Fruit fly (Drosophila melanogaster) whole organism, embryonic: ENCODE measurements around the gene Secp43.

Experiments used
- Awh ChIP-seq: fragments of 200-800 bp; sonication (Bioruptor generic); IDR thresholded peaks from 2 replicates; pipeline ENCODE4, ENCODE4 v1.3.6; 2022; ENCODE audit warnings: missing biosample characterization, missing genetic modification characterization
- Bdp1 ChIP-seq: fragments of 200-800 bp; sonication (Bioruptor generic); optimal IDR thresholded peaks from 3 replicates; lab custom pipeline; 2016; ENCODE audit warnings: missing biosample characterization, missing genetic modification characterization
- CG11398 ChIP-seq: fragments of 200-800 bp; sonication (Bioruptor generic); optimal IDR thresholded peaks from 2 replicates; lab custom pipeline; 2016; ENCODE audit warnings: missing biosample characterization, missing genetic modification characterization
- CG11560 ChIP-seq: fragments of 200-800 bp; sonication (Bioruptor generic); IDR thresholded peaks from 3 replicates; pipeline ENCODE4 v1.3.6; 2022; ENCODE audit warnings: missing biosample characterization, missing genetic modification characterization
- CG12071 ChIP-seq: fragments of 200-800 bp; sonication (Bioruptor generic); optimal IDR thresholded peaks from 3 replicates; lab custom pipeline; 2018; ENCODE audit warnings: missing biosample characterization, mild to moderate bottlenecking, missing genetic modification characterization
- CG12659 ChIP-seq: fragments of 200-800 bp; sonication (Bioruptor generic); optimal IDR thresholded peaks from 3 replicates; lab custom pipeline; 2017; ENCODE audit warnings: mild to moderate bottlenecking, missing biosample characterization, missing genetic modification reagents, missing genetic modification characterization
- CG14860 ChIP-seq: fragments of 200-800 bp; sonication (Bioruptor generic); IDR thresholded peaks from 3 replicates; pipeline ENCODE4 v1.3.6; 2022; ENCODE audit warnings: missing biosample characterization, missing genetic modification characterization; ENCODE audit not compliant: partially characterized antibody
- CG15601 ChIP-seq: fragments of 200-800 bp; sonication (Bioruptor generic); optimal IDR thresholded peaks from 3 replicates; lab custom pipeline; 2019; ENCODE audit warnings: missing biosample characterization, mild to moderate bottlenecking, missing genetic modification characterization, moderate library complexity
- CG2116 ChIP-seq: fragments of 200-800 bp; sonication (Bioruptor generic); optimal IDR thresholded peaks from 3 replicates; lab custom pipeline; 2018; ENCODE audit warnings: missing biosample characterization, mild to moderate bottlenecking, missing genetic modification characterization
- CG32532 ChIP-seq: fragments of 200-800 bp; sonication (Bioruptor generic); IDR thresholded peaks from 2 replicates; pipeline ENCODE4 v1.3.6; 2022; ENCODE audit warnings: missing biosample characterization, missing genetic modification characterization
- CG4707 ChIP-seq: fragments of 200-800 bp; sonication (Bioruptor generic); optimal IDR thresholded peaks from 2 replicates; lab custom pipeline; 2018; ENCODE audit warnings: missing biosample characterization, mild to moderate bottlenecking, missing genetic modification characterization, moderate library complexity
- CG5180 ChIP-seq: fragments of 200-800 bp; sonication (Bioruptor generic); optimal IDR thresholded peaks from 3 replicates; lab custom pipeline; 2017; ENCODE audit warnings: missing biosample characterization, missing genetic modification characterization, mild to moderate bottlenecking, moderate library complexity, missing genetic modification reagents
- CG6175 ChIP-seq: fragments of 200-800 bp; sonication (Bioruptor generic); IDR thresholded peaks from 3 replicates; pipeline ENCODE4 v1.3.6; 2022; ENCODE audit warnings: missing biosample characterization, missing genetic modification characterization
- CG7786 ChIP-seq: fragments of 200-800 bp; sonication (Bioruptor generic); optimal IDR thresholded peaks from 2 replicates; lab custom pipeline; 2016; ENCODE audit warnings: missing biosample characterization, missing genetic modification characterization
- D19B ChIP-seq: fragments of 200-800 bp; sonication (Bioruptor generic); optimal IDR thresholded peaks from 2 replicates; lab custom pipeline; 2017; ENCODE audit warnings: missing biosample characterization, mild to moderate bottlenecking, missing genetic modification characterization
- Dll ChIP-seq: fragments of 200-800 bp; sonication (Bioruptor generic); IDR thresholded peaks from 4 replicates; pipeline ENCODE4 v1.3.6; 2022; ENCODE audit warnings: missing biosample characterization, missing genetic modification characterization; ENCODE audit not compliant: partially characterized antibody
- E2f1 ChIP-seq: fragments of 200-800 bp; sonication (Bioruptor generic); IDR thresholded peaks from 2 replicates; pipeline ENCODE4 v1.3.6; 2022; ENCODE audit warnings: missing biosample characterization, missing genetic modification characterization
- Ets65A ChIP-seq: fragments of 200-800 bp; sonication (Bioruptor generic); peaks from one replicate; lab custom pipeline; 2016; ENCODE audit warnings: missing biosample characterization, missing genetic modification characterization
- Hr51 ChIP-seq, 2 experiments: fragments of 200-800 bp; sonication (Bioruptor generic); optimal IDR thresholded peaks; 2 replicates in 1 of 2; 3 replicates in 1 of 2; lab custom pipeline; 2016 to 2018; ENCODE audit warnings: missing biosample characterization in 2 of 2, missing genetic modification characterization in 2 of 2, mild to moderate bottlenecking in 1 of 2, moderate library complexity in 1 of 2
- Jarid2 ChIP-seq: fragments of 200-800 bp; sonication (Bioruptor generic); optimal IDR thresholded peaks from 3 replicates; lab custom pipeline; 2017; ENCODE audit warnings: mild to moderate bottlenecking, missing biosample characterization, missing genetic modification reagents, missing genetic modification characterization
- Kr ChIP-seq: fragments of 200-800 bp; sonication (Bioruptor generic); optimal IDR thresholded peaks from 2 replicates; lab custom pipeline; 2017; ENCODE audit warnings: missing biosample characterization, mild to moderate bottlenecking, missing genetic modification characterization
- Lpt ChIP-seq: fragments of >200 bp; optimal IDR thresholded peaks from 2 replicates; lab custom pipeline; 2018; ENCODE audit warnings: missing biosample characterization, missing genetic modification characterization
- MBD-R2 ChIP-seq: fragments of 200-800 bp; sonication (Bioruptor generic); IDR thresholded peaks from 2 replicates; pipeline ENCODE4 v1.3.6; 2022; ENCODE audit warnings: missing biosample characterization, missing genetic modification characterization
- Med ChIP-seq: fragments of 200-800 bp; sonication (Bioruptor generic); peaks from one replicate; lab custom pipeline; 2016; ENCODE audit warnings: missing biosample characterization, missing genetic modification characterization, mild to moderate bottlenecking, inconsistent platforms, moderate library complexity
- Nf-YC ChIP-seq: fragments of 200-800 bp; optimal IDR thresholded peaks from 3 replicates; lab custom pipeline; 2019; ENCODE audit warnings: missing biosample characterization, mild to moderate bottlenecking, missing genetic modification characterization, moderate library complexity
- Trl ChIP-seq, 3 experiments: fragments of >200 bp in 2 of 3; fragments of 200-800 bp in 1 of 3; sonication (Bioruptor generic) in 1 of 3; optimal IDR thresholded peaks; 2 replicates in 1 of 3; 3 replicates in 2 of 3; lab custom pipeline; 2016 to 2017; ENCODE audit warnings: missing biosample characterization in 1 of 3, missing genetic modification characterization in 1 of 3
- ap ChIP-seq: fragments of 200-800 bp; sonication (Bioruptor generic); IDR thresholded peaks from 2 replicates; pipeline ENCODE4 v1.3.6; 2022; ENCODE audit warnings: missing biosample characterization, missing genetic modification characterization
- caup ChIP-seq: fragments of 200-800 bp; sonication (Bioruptor generic); optimal IDR thresholded peaks from 3 replicates; lab custom pipeline; 2017; ENCODE audit warnings: missing biosample characterization, mild to moderate bottlenecking, missing genetic modification characterization, moderate library complexity; ENCODE audit not compliant: severe bottlenecking
- cg ChIP-seq: fragments of 200-800 bp; sonication (Bioruptor generic); optimal IDR thresholded peaks from 3 replicates; lab custom pipeline; 2019; ENCODE audit warnings: missing biosample characterization, mild to moderate bottlenecking, missing genetic modification characterization, moderate library complexity
- chinmo ChIP-seq: fragments of 200-800 bp; sonication (Bioruptor generic); IDR thresholded peaks from 4 replicates; pipeline ENCODE4 v1.3.6; 2022; ENCODE audit warnings: missing biosample characterization, missing genetic modification characterization; ENCODE audit not compliant: partially characterized antibody
- ci ChIP-seq: fragments of 200-800 bp; sonication (Bioruptor generic); IDR thresholded peaks from 3 replicates; pipeline ENCODE4 v1.3.6; 2022; ENCODE audit warnings: missing biosample characterization, missing genetic modification characterization
- cwo ChIP-seq: fragments of 200-800 bp; sonication (Bioruptor generic); optimal IDR thresholded peaks from 3 replicates; lab custom pipeline; 2017; ENCODE audit warnings: missing biosample characterization, missing genetic modification characterization, mild to moderate bottlenecking, moderate library complexity, missing genetic modification reagents
- inv ChIP-seq: fragments of 200-800 bp; sonication (Bioruptor generic); IDR thresholded peaks from 2 replicates; pipeline ENCODE4 v1.3.6; 2022; ENCODE audit warnings: missing biosample characterization, missing genetic modification characterization; ENCODE audit not compliant: partially characterized antibody
- kay ChIP-seq: fragments of 200-800 bp; sonication (Bioruptor generic); optimal IDR thresholded peaks from 2 replicates; lab custom pipeline; 2016; ENCODE audit warnings: missing biosample characterization, missing genetic modification characterization
- mirr ChIP-seq: fragments of 200-800 bp; sonication (Bioruptor generic); optimal IDR thresholded peaks from 3 replicates; lab custom pipeline; 2018; ENCODE audit warnings: missing biosample characterization, mild to moderate bottlenecking, missing genetic modification characterization
- odd ChIP-seq: fragments of 200-800 bp; sonication (Bioruptor generic); optimal IDR thresholded peaks from 2 replicates; lab custom pipeline; 2017; ENCODE audit warnings: missing biosample characterization, mild to moderate bottlenecking, missing genetic modification characterization
- ranshi ChIP-seq: fragments of 200-800 bp; sonication (Bioruptor generic); IDR thresholded peaks from 2 replicates; pipeline ENCODE4 v1.3.6; 2022; ENCODE audit warnings: missing biosample characterization, missing genetic modification characterization
- rib ChIP-seq: fragments of 200-800 bp; sonication (Bioruptor generic); IDR thresholded peaks from 2 replicates; pipeline ENCODE4 v1.3.6; 2022; ENCODE audit warnings: missing biosample characterization, missing genetic modification characterization
- salm ChIP-seq: fragments of 200-800 bp; sonication (Bioruptor generic); optimal IDR thresholded peaks from 2 replicates; lab custom pipeline; 2018; ENCODE audit warnings: missing biosample characterization, mild to moderate bottlenecking, missing genetic modification characterization
- sd ChIP-seq: fragments of 200-800 bp; sonication (Bioruptor generic); optimal IDR thresholded peaks from 3 replicates; lab custom pipeline; 2018; ENCODE audit warnings: missing biosample characterization, mild to moderate bottlenecking, missing genetic modification characterization, moderate library complexity
- slp2 ChIP-seq: fragments of 200-800 bp; sonication (Bioruptor generic); optimal IDR thresholded peaks from 2 replicates; lab custom pipeline; 2016; ENCODE audit warnings: missing biosample characterization, missing genetic modification characterization
- so ChIP-seq: fragments of 200-800 bp; sonication (Bioruptor generic); IDR thresholded peaks from 3 replicates; pipeline ENCODE4 v1.3.6; 2022; ENCODE audit warnings: missing biosample characterization, missing genetic modification characterization
- sr ChIP-seq: fragments of 200-800 bp; sonication (Bioruptor generic); IDR thresholded peaks from 3 replicates; pipeline ENCODE4 v1.3.6; 2022; ENCODE audit warnings: missing biosample characterization, missing genetic modification characterization
- tll ChIP-seq, 2 experiments: fragments of 200-800 bp in 1 of 2; fragments of >200 bp in 1 of 2; sonication (Bioruptor generic) in 1 of 2; optimal IDR thresholded peaks; 2 replicates each; lab custom pipeline; 2017 to 2019; ENCODE audit warnings: missing biosample characterization in 2 of 2, missing genetic modification characterization in 2 of 2, mild to moderate bottlenecking in 1 of 2, moderate library complexity in 1 of 2
- tup ChIP-seq: fragments of 200-800 bp; sonication (Bioruptor generic); optimal IDR thresholded peaks from 2 replicates; lab custom pipeline; 2016; ENCODE audit warnings: missing biosample characterization, mild to moderate bottlenecking, missing genetic modification characterization, moderate library complexity
- usp ChIP-seq: fragments of >200 bp; optimal IDR thresholded peaks from 2 replicates; lab custom pipeline; 2017; ENCODE audit warnings: missing biosample characterization, missing genetic modification characterization
- zfh1 ChIP-seq: fragments of 200-800 bp; sonication (Bioruptor generic); IDR thresholded peaks from 3 replicates; pipeline ENCODE4 v1.3.6; 2022; ENCODE audit warnings: missing biosample characterization, missing genetic modification characterization

Gene Secp43

dm6 chr2L:4477978-4478377 is 23.7 kb upstream of the Secp43 start (continued):
- TF ChIP-seq caup (GFP tag; lab: Kevin White, UChicago): no peak
- peak; percentile 62; the same call in 2 of the 3 replicates for TF ChIP-seq ci

dm6 chr2L:4476672-4477273 is 22.5 kb upstream of the Secp43 start, which contains the start of gene ine:
Gene ine, minus strand, starts transcription at chr2L:4477022.
- no peak for TF ChIP-seq Hr51 (GFP tag; optimal IDR thresholded peaks at IDR 0.05; lab: Kevin White, UChicago)
- TF ChIP-seq so: 0 out of 3 replicates have a peak, but pooled peaks have one; percentile 23
- no peak for TF ChIP-seq CG4707
- TF ChIP-seq cg (GFP tag; lab: Kevin White, UChicago): peak; percentile 50
- 0 out of 4 replicates have a peak, but pooled peaks have one; percentile 62 for TF ChIP-seq chinmo (GFP tag; lab: Robert Waterston, UW)
- 0 out of 2 replicates have a peak, but pooled peaks have one; percentile 6 for TF ChIP-seq MBD-R2 (GFP tag; lab: Robert Waterston, UW)
- 0 out of 4 replicates have a peak, but pooled peaks have one; percentile 12 for TF ChIP-seq Dll (GFP tag; lab: Robert Waterston, UW)
- peak; percentile 35 for TF ChIP-seq Ets65A (GFP tag; lab: Kevin White, UChicago)
- no peak for TF ChIP-seq Kr
- no peak for TF ChIP-seq CG2116 (GFP tag; lab: Kevin White, UChicago)
- TF ChIP-seq Med (GFP tag; lab: Kevin White, UChicago): peak; percentile 74
- TF ChIP-seq Nf-YC: no peak
- no peak for TF ChIP-seq CG15601 (tag; lab: Kevin White, UChicago)
- no peak for TF ChIP-seq salm (tag; lab: Kevin White, UChicago)
- TF ChIP-seq inv: no peak
- TF ChIP-seq CG5180 (GFP tag; lab: Kevin White, UChicago): no peak
- peak; percentile 56 for TF ChIP-seq Jarid2 (GFP tag; lab: Kevin White, UChicago)
- no peak for TF ChIP-seq odd (GFP tag; lab: Kevin White, UChicago)
- TF ChIP-seq D19B (GFP tag; lab: Kevin White, UChicago): peak; percentile 28
- TF ChIP-seq CG7786: no peak
- no peak for TF ChIP-seq ap (GFP tag; lab: Robert Waterston, UW)
- TF ChIP-seq ranshi (GFP tag; lab: Robert Waterston, UW): 0 out of 2 replicates have a peak, but pooled peaks have one; percentile 33
- no peak for TF ChIP-seq tll (GFP tag; optimal IDR thresholded peaks at IDR 0.05; lab: Kevin White, UChicago)
- no peak for TF ChIP-seq kay (GFP tag; lab: Kevin White, UChicago)
- peak; percentile 64 for TF ChIP-seq cwo
- TF ChIP-seq Bdp1 (GFP tag; lab: Kevin White, UChicago): no peak
- TF ChIP-seq sr (GFP tag; lab: Robert Waterston, UW): no peak
- no peak for TF ChIP-seq CG11398 (GFP tag; lab: Kevin White, UChicago)
- TF ChIP-seq zfh1 (GFP tag; lab: Robert Waterston, UW): 0 out of 3 replicates have a peak, but pooled peaks have one; percentile 17
- TF ChIP-seq CG11560 (tag; lab: Robert Waterston, UW): no peak
- no peak for TF ChIP-seq Lpt (GFP tag; lab: Kevin White, UChicago)
- peak; percentile 54; the same call in 1 of the 2 replicates for TF ChIP-seq rib (GFP tag; lab: Robert Waterston, UW)
- no peak for TF ChIP-seq tup (GFP tag; lab: Kevin White, UChicago)
- no peak for TF ChIP-seq slp2
- TF ChIP-seq E2f1: no peak
- TF ChIP-seq mirr (GFP tag; lab: Kevin White, UChicago): peak; percentile 63
- peak; percentile 22; the same call in 1 of the 2 replicates for TF ChIP-seq CG32532
- no peak for TF ChIP-seq CG12659 (GFP tag; lab: Kevin White, UChicago)
- no peak for TF ChIP-seq usp
- TF ChIP-seq Trl (optimal IDR thresholded peaks at IDR 0.05; lab: Kevin White, UChicago): peak; percentile 32 to 50
- TF ChIP-seq Trl (GFP tag; optimal IDR thresholded peaks at IDR 0.05; lab: Kevin White, UChicago): no peak
- no peak for TF ChIP-seq CG12071 (GFP tag; lab: Kevin White, UChicago)
- TF ChIP-seq CG6175 (GFP tag; lab: Robert Waterston, UW): peak; percentile 95
- no peak for TF ChIP-seq Awh (GFP tag; lab: Robert Waterston, UW)
- TF ChIP-seq sd (tag; lab: Kevin White, UChicago): peak; percentile 77
- no peak for TF ChIP-seq CG14860 (GFP tag; lab: Robert Waterston, UW)
